Worm (Caenorhabditis elegans): Measurements from ENCODE around the gene F12F6.1.
A peak's percentile ranks its signal among the peaks of the same experiment; 100 is the strongest.

The F12F6.1 gene

ce11 chrIV:11566146-11566545 lies 17.6 kb upstream of the F12F6.1 start, which contains the start of gene sec-24.1 (continued):
- TF ChIP-seq hlh-4 (tag; optimal IDR thresholded peaks at IDR 0.05) (no peak), mef-2 (tag; optimal IDR thresholded peaks at IDR 0.05) (peak; percentile 49), xbp-1 (tag; optimal IDR thresholded peaks at IDR 0.05) (peak; percentile 94), jun-1 (tag; optimal IDR thresholded peaks at IDR 0.05) (peak; percentile 85), fos-1 (tag; optimal IDR thresholded peaks at IDR 0.05) (peak; percentile 83), sptf-1 (tag; optimal IDR thresholded peaks at IDR 0.05) (no peak), swsn-7 (tag; optimal IDR thresholded peaks at IDR 0.05) (peak; percentile 93), nhr-76 (tag; optimal IDR thresholded peaks at IDR 0.05) (no peak), zag-1 (tag; optimal IDR thresholded peaks at IDR 0.05) (no peak), snu-23 (GFP tag; optimal IDR thresholded peaks at IDR 0.05) (peak; percentile 97), ztf-4 (tag; optimal IDR thresholded peaks at IDR 0.05) (peak; percentile 83), zip-4 (GFP tag; optimal IDR thresholded peaks at IDR 0.05) (peak; percentile 79), ceh-63 (GFP tag; optimal IDR thresholded peaks at IDR 0.05) (no peak), ets-5 (GFP tag; IDR thresholded peaks at IDR 0.05) (no peak), nhr-84 (tag; optimal IDR thresholded peaks at IDR 0.05) (no peak), nhr-85 (tag) (peak; percentile 95), unc-130 (tag; optimal IDR thresholded peaks at IDR 0.05) (peak; percentile 94), aly-2 (tag; optimal IDR thresholded peaks at IDR 0.05) (peak; percentile 73), nhr-71 (tag; optimal IDR thresholded peaks at IDR 0.05) (peak; percentile 96), skn-1 (tag; optimal IDR thresholded peaks at IDR 0.05) (peak; percentile 88), dsc-1 (tag; optimal IDR thresholded peaks at IDR 0.05) (peak; percentile 94), elt-3 (tag; optimal IDR thresholded peaks at IDR 0.05) (peak in 2 of 6 experiments; percentile 62 to 97), nhr-20 (tag; optimal IDR thresholded peaks at IDR 0.05) (peak; percentile 93), nhr-90 (tag; optimal IDR thresholded peaks at IDR 0.05; ENCODE audit: poor library complexity) (peak; percentile 92), egl-27 (tag; optimal IDR thresholded peaks at IDR 0.05) (no peak), rnt-1 (tag; optimal IDR thresholded peaks at IDR 0.05) (peak; percentile 95), lsy-2 (tag; optimal IDR thresholded peaks at IDR 0.05) (peak; percentile 99), nhr-77 (tag; optimal IDR thresholded peaks at IDR 0.05) (peak; percentile 26), C16A3.4 (tag; optimal IDR thresholded peaks at IDR 0.05) (peak; percentile 93), isw-1 (GFP tag; IDR thresholded peaks at IDR 0.05) (peak; percentile 91), nhr-19 (GFP tag; conservative IDR thresholded peaks at IDR 0.05) (peak; percentile 93), ces-1 (GFP tag; optimal IDR thresholded peaks at IDR 0.05) (no peak), C04F5.9 (tag; optimal IDR thresholded peaks at IDR 0.05) (peak; percentile 99)

ce11 chrIV:11568249-11568940 lies 15.4 kb upstream of the F12F6.1 start:
- TF ChIP-seq efl-1 (optimal IDR thresholded peaks at IDR 0.05) (no peak), efl-1 (GFP tag; optimal IDR thresholded peaks at IDR 0.05 in 1 of 2) (peak in 1 of 2 experiments; percentile 85), nhr-85 (tag) (peak; percentile 16), pag-3 (tag; optimal IDR thresholded peaks at IDR 0.05; ENCODE audit: borderline replicate concordance, insufficient read depth) (no peak)

- TF ChIP-seq hlh-17 (GFP tag; optimal IDR thresholded peaks at IDR 0.05; ENCODE audit: borderline replicate concordance) (no peak), swsn-7 (tag; optimal IDR thresholded peaks at IDR 0.05) (no peak), nhr-47 (tag; optimal IDR thresholded peaks at IDR 0.05) (no peak), dsc-1 (tag; optimal IDR thresholded peaks at IDR 0.05) (peak; percentile 92), unc-130 (tag; optimal IDR thresholded peaks at IDR 0.05) (no peak), fkh-4 (tag; optimal IDR thresholded peaks at IDR 0.05; ENCODE audit: borderline replicate concordance) (peak; percentile 81), irx-1 (tag; optimal IDR thresholded peaks at IDR 0.05) (no peak), dpl-1 (GFP tag; optimal IDR thresholded peaks at IDR 0.05) (no peak)
These were observed 14.0 kb upstream of the F12F6.1 start for ce11 chrIV:11569795-11570194.

Measured in whole organism, L1 larva.